Worm (Caenorhabditis elegans): ENCODE data around the gene C56C10.4.

Gene C56C10.4

ce11 chrII:6563238-6563637, 19.6 kb upstream of the C56C10.4 start:
- no peak for TF ChIP-seq elt-1 (tag; optimal IDR thresholded peaks at IDR 0.05)
- peak; percentile 70 for TF ChIP-seq lin-39 (tag; optimal IDR thresholded peaks at IDR 0.05)
- no peak for TF ChIP-seq nhr-77 (tag; optimal IDR thresholded peaks at IDR 0.05)
- no peak for TF ChIP-seq mdl-1 (tag; optimal IDR thresholded peaks at IDR 0.05)
- TF ChIP-seq nfya-1 (tag; optimal IDR thresholded peaks at IDR 0.05; ENCODE audit: insufficient read depth): peak; percentile 55
- no peak for TF ChIP-seq nhr-43 (tag; optimal IDR thresholded peaks at IDR 0.05; ENCODE audit: poor library complexity, severe bottlenecking)
- TF ChIP-seq nhr-237 (tag; optimal IDR thresholded peaks at IDR 0.05): no peak
- peak; percentile 55 for TF ChIP-seq hmg-11 (tag; optimal IDR thresholded peaks at IDR 0.05)
- TF ChIP-seq lin-15B (tag; optimal IDR thresholded peaks at IDR 0.05): peak; percentile 16
- peak; percentile 3 for TF ChIP-seq elt-2 (tag; optimal IDR thresholded peaks at IDR 0.05)
- TF ChIP-seq lsy-12 (tag; optimal IDR thresholded peaks at IDR 0.05): no peak
- no peak for TF ChIP-seq nhr-11 (tag; optimal IDR thresholded peaks at IDR 0.05)
- peak; percentile 21 for TF ChIP-seq ceh-28 (tag; optimal IDR thresholded peaks at IDR 0.05)
- peak; percentile 67 for TF ChIP-seq snpc-4 (tag; optimal IDR thresholded peaks at IDR 0.05)
- TF ChIP-seq fos-1 (tag; optimal IDR thresholded peaks at IDR 0.05): no peak
- TF ChIP-seq ZK546.5 (tag; optimal IDR thresholded peaks at IDR 0.05): no peak
- no peak for TF ChIP-seq ceh-9 (tag; optimal IDR thresholded peaks at IDR 0.05)
- no peak for TF ChIP-seq egl-27 (tag; optimal IDR thresholded peaks at IDR 0.05)

- TF ChIP-seq ceh-28 (tag; optimal IDR thresholded peaks at IDR 0.05) (no peak), elt-1 (tag; optimal IDR thresholded peaks at IDR 0.05) (no peak), nhr-12 (tag; optimal IDR thresholded peaks at IDR 0.05) (no peak), lsy-12 (tag; optimal IDR thresholded peaks at IDR 0.05) (peak; percentile 42), hmg-11 (tag; optimal IDR thresholded peaks at IDR 0.05) (no peak), ZK546.5 (tag; optimal IDR thresholded peaks at IDR 0.05) (no peak), lin-39 (tag; optimal IDR thresholded peaks at IDR 0.05) (peak; percentile 73), fkh-2 (tag; optimal IDR thresholded peaks at IDR 0.05) (no peak), pha-4 (tag; optimal IDR thresholded peaks at IDR 0.05) (peak; percentile 56), unc-39 (tag; optimal IDR thresholded peaks at IDR 0.05) (no peak), snpc-4 (tag; optimal IDR thresholded peaks at IDR 0.05) (no peak), nhr-77 (tag; optimal IDR thresholded peaks at IDR 0.05) (no peak), ama-1 (optimal IDR thresholded peaks at IDR 0.05) (peak; percentile 23), nhr-67 (tag; optimal IDR thresholded peaks at IDR 0.05) (no peak), nfya-1 (tag; optimal IDR thresholded peaks at IDR 0.05; ENCODE audit: insufficient read depth) (peak; percentile 9), elt-2 (tag; optimal IDR thresholded peaks at IDR 0.05) (peak; percentile 17), lin-15B (tag; optimal IDR thresholded peaks at IDR 0.05) (no peak), ceh-9 (tag; optimal IDR thresholded peaks at IDR 0.05) (no peak), ztf-4 (tag; optimal IDR thresholded peaks at IDR 0.05) (no peak), aly-2 (tag; optimal IDR thresholded peaks at IDR 0.05) (no peak), mdl-1 (tag; optimal IDR thresholded peaks at IDR 0.05) (no peak), nhr-25 (tag; optimal IDR thresholded peaks at IDR 0.05) (no peak), egl-27 (tag; optimal IDR thresholded peaks at IDR 0.05) (no peak), skn-1 (tag; optimal IDR thresholded peaks at IDR 0.05) (no peak), zag-1 (tag; optimal IDR thresholded peaks at IDR 0.05) (no peak), nhr-11 (tag; optimal IDR thresholded peaks at IDR 0.05) (no peak), nhr-23 (tag; optimal IDR thresholded peaks at IDR 0.05) (no peak), tbx-2 (tag; optimal IDR thresholded peaks at IDR 0.05) (peak; percentile 8), egl-5 (tag; optimal IDR thresholded peaks at IDR 0.05) (no peak), nhr-43 (tag; optimal IDR thresholded peaks at IDR 0.05; ENCODE audit: poor library complexity, severe bottlenecking) (peak; percentile 56)
These were observed 17.8 kb upstream of the C56C10.4 start, which contains the start of gene mpz-3 for ce11 chrII:6565077-6565476. mpz-3 (minus strand) TSS chrII:6565396.

- TF ChIP-seq ceh-82 (tag; optimal IDR thresholded peaks at IDR 0.05): no peak
- TF ChIP-seq egl-27 (tag; optimal IDR thresholded peaks at IDR 0.05): no peak
- TF ChIP-seq nhr-25 (tag; optimal IDR thresholded peaks at IDR 0.05): no peak
- no peak for TF ChIP-seq unc-39 (tag; optimal IDR thresholded peaks at IDR 0.05)
- TF ChIP-seq hmg-11 (tag; optimal IDR thresholded peaks at IDR 0.05): no peak
These were observed 16.2 kb upstream of the C56C10.4 start, which contains the start of the genes F18C5.5 and F18C5.9 for ce11 chrII:6566628-6567180. F18C5.5 (minus strand) TSS chrII:6566728. F18C5.9 (plus strand) TSS chrII:6567130.

ce11 chrII:6568707-6569106, 14.2 kb upstream of the C56C10.4 start, which contains the start of gene sra-27:
sra-27 (plus strand) TSS chrII:6569007.
- TF ChIP-seq jun-1 (tag; optimal IDR thresholded peaks at IDR 0.05) (no peak), ceh-16 (tag; optimal IDR thresholded peaks at IDR 0.05) (no peak), snpc-4 (tag; optimal IDR thresholded peaks at IDR 0.05) (no peak), fkh-2 (tag; optimal IDR thresholded peaks at IDR 0.05) (no peak), nhr-76 (tag; optimal IDR thresholded peaks at IDR 0.05) (no peak), ztf-11 (tag; optimal IDR thresholded peaks at IDR 0.05) (no peak), ZK546.5 (tag; optimal IDR thresholded peaks at IDR 0.05) (no peak), daf-12 (tag; optimal IDR thresholded peaks at IDR 0.05) (no peak)

Data from whole organism, L3 larva.